Fruit fly (Drosophila melanogaster): ENCODE data around the gene Rab3-GAP.
A peak's percentile ranks its signal among the peaks of the same experiment; 100 is the strongest.

Rab3-GAP gene

dm6 chr2L:12063035-12063434 is at the start of gene Rab3-GAP:
TSS of gene Rab3-GAP (minus strand) at chr2L:12063184.
- TF ChIP-seq CG15710 (tag; optimal IDR thresholded peaks at IDR 0.05) (peak; percentile 15), Snoo (tag; optimal IDR thresholded peaks at IDR 0.05) (no peak), Ets98B (GFP tag; IDR thresholded peaks at IDR 0.05) (peak; percentile 6; the same call in 1 of the 2 replicates), CG17806 (tag; optimal IDR thresholded peaks at IDR 0.05) (peak; percentile 7), CG8301 (tag; optimal IDR thresholded peaks at IDR 0.05) (peak; percentile 15), CG12605 (GFP tag; IDR thresholded peaks at IDR 0.05) (peak; percentile 53), CG8159 (tag; optimal IDR thresholded peaks at IDR 0.05) (peak; percentile 25), CG4496 (GFP tag; IDR thresholded peaks at IDR 0.05) (no peak)

dm6 chr2L:12110810-12111209 is 47.8 kb upstream of the Rab3-GAP start, which contains the start of gene Phae2:
TSS of gene Phae2 (plus strand) at chr2L:12111110.
- no peak for TF ChIP-seq CG4496 (GFP tag; IDR thresholded peaks at IDR 0.05)
- no peak for TF ChIP-seq Ets98B (GFP tag; IDR thresholded peaks at IDR 0.05)
- TF ChIP-seq CG17806 (tag; optimal IDR thresholded peaks at IDR 0.05): no peak
- no peak for TF ChIP-seq CG32121 (GFP tag; IDR thresholded peaks at IDR 0.05)
- no peak for TF ChIP-seq fd96Ca (GFP tag; IDR thresholded peaks at IDR 0.05)
- TF ChIP-seq CG14655 (GFP tag; optimal IDR thresholded peaks at IDR 0.05): no peak
- no peak for TF ChIP-seq CG15710 (tag; optimal IDR thresholded peaks at IDR 0.05)
- no peak for TF ChIP-seq Snoo (tag; optimal IDR thresholded peaks at IDR 0.05)

- TF ChIP-seq CG8159 (tag; optimal IDR thresholded peaks at IDR 0.05) (peak; percentile 2), rn (GFP tag; IDR thresholded peaks at IDR 0.05) (no peak), EcR (GFP tag; optimal IDR thresholded peaks at IDR 0.05) (peak; percentile 90), CG8301 (tag; optimal IDR thresholded peaks at IDR 0.05) (no peak), Snoo (tag; optimal IDR thresholded peaks at IDR 0.05) (no peak), gl (tag; optimal IDR thresholded peaks at IDR 0.05) (no peak)
Measured at dm6 chr2L:12108779-12109564, 46.0 kb upstream of the Rab3-GAP start, which contains the start of the genes Rab6 and Phae1. TSS of gene Rab6 (minus strand) at chr2L:12109116. TSS of gene Phae1 (plus strand) at chr2L:12109417.

- no peak for TF ChIP-seq Pif1A (GFP tag; optimal IDR thresholded peaks at IDR 0.05)
- TF ChIP-seq EcR (GFP tag; optimal IDR thresholded peaks at IDR 0.05): no peak
- TF ChIP-seq fd96Ca (GFP tag; IDR thresholded peaks at IDR 0.05): no peak
- TF ChIP-seq CG8159 (tag; optimal IDR thresholded peaks at IDR 0.05): no peak
- TF ChIP-seq CG14655 (GFP tag; optimal IDR thresholded peaks at IDR 0.05): no peak
- TF ChIP-seq CG13204 (GFP tag; optimal IDR thresholded peaks at IDR 0.05): no peak
- TF ChIP-seq Snoo (tag; optimal IDR thresholded peaks at IDR 0.05): no peak
- no peak for TF ChIP-seq CG10348 (GFP tag; IDR thresholded peaks at IDR 0.05)
- no peak for TF ChIP-seq gl (tag; optimal IDR thresholded peaks at IDR 0.05)
- no peak for TF ChIP-seq rn (GFP tag; IDR thresholded peaks at IDR 0.05)
- TF ChIP-seq Pif1B (GFP tag; optimal IDR thresholded peaks at IDR 0.05): no peak
- no peak for TF ChIP-seq CG34367 (tag; optimal IDR thresholded peaks at IDR 0.05)
- TF ChIP-seq CG9948 (tag; optimal IDR thresholded peaks at IDR 0.05): no peak
- TF ChIP-seq CG8301 (tag; optimal IDR thresholded peaks at IDR 0.05): no peak
- TF ChIP-seq CG12605 (GFP tag; IDR thresholded peaks at IDR 0.05): no peak
- TF ChIP-seq CG32121 (GFP tag; IDR thresholded peaks at IDR 0.05): no peak
- no peak for TF ChIP-seq Ets98B (GFP tag; IDR thresholded peaks at IDR 0.05)
- TF ChIP-seq CG15710 (tag; optimal IDR thresholded peaks at IDR 0.05): no peak
- TF ChIP-seq CG17806 (tag; optimal IDR thresholded peaks at IDR 0.05): no peak
Measured at dm6 chr2L:12107087-12107486, 44.1 kb upstream of the Rab3-GAP start.

- TF ChIP-seq Pif1A (GFP tag; optimal IDR thresholded peaks at IDR 0.05): no peak
- no peak for TF ChIP-seq gl (tag; optimal IDR thresholded peaks at IDR 0.05)
- peak; percentile 87 for TF ChIP-seq Ets98B (GFP tag; IDR thresholded peaks at IDR 0.05)
- no peak for TF ChIP-seq CG13204 (GFP tag; optimal IDR thresholded peaks at IDR 0.05)
- TF ChIP-seq fd96Ca (GFP tag; IDR thresholded peaks at IDR 0.05): peak; percentile 38; the same call in 2 of the 3 replicates
- peak; percentile 80; the same call in 1 of the 2 replicates for TF ChIP-seq CG32121 (GFP tag; IDR thresholded peaks at IDR 0.05)
- peak; percentile 76 for TF ChIP-seq Snoo (tag; optimal IDR thresholded peaks at IDR 0.05)
- TF ChIP-seq D1 (tag; optimal IDR thresholded peaks at IDR 0.05): no peak
- peak; percentile 82 for TF ChIP-seq CG8159 (tag; optimal IDR thresholded peaks at IDR 0.05)
- peak; percentile 80 for TF ChIP-seq CG15710 (tag; optimal IDR thresholded peaks at IDR 0.05)
- TF ChIP-seq CG10348 (GFP tag; IDR thresholded peaks at IDR 0.05): peak; percentile 60
- TF ChIP-seq rn (GFP tag; IDR thresholded peaks at IDR 0.05): peak; percentile 65
- TF ChIP-seq CG17806 (tag; optimal IDR thresholded peaks at IDR 0.05): peak; percentile 81
- no peak for TF ChIP-seq Pif1B (GFP tag; optimal IDR thresholded peaks at IDR 0.05)
- TF ChIP-seq CG14655 (GFP tag; optimal IDR thresholded peaks at IDR 0.05): no peak
- peak; percentile 80 for TF ChIP-seq CG9948 (tag; optimal IDR thresholded peaks at IDR 0.05)
- TF ChIP-seq CG4496 (GFP tag; IDR thresholded peaks at IDR 0.05): peak; percentile 92
- peak; percentile 73 for TF ChIP-seq CG8301 (tag; optimal IDR thresholded peaks at IDR 0.05)
- peak; percentile 71 for TF ChIP-seq CG12605 (GFP tag; IDR thresholded peaks at IDR 0.05)
- TF ChIP-seq CG34367 (tag; optimal IDR thresholded peaks at IDR 0.05): peak; percentile 74
- TF ChIP-seq EcR (GFP tag; optimal IDR thresholded peaks at IDR 0.05): no peak
Measured at dm6 chr2L:12103231-12104210, 40.5 kb upstream of the Rab3-GAP start, which contains the start of the genes Patsas and ThrRS. TSS of gene Patsas (minus strand) at chr2L:12103285. TSS of gene ThrRS (plus strand) at chr2L:12103751.
